Fruit fly (Drosophila melanogaster) Kc167 (cell line): Measurements from ENCODE around the gene CG12589.

Source experiments
- Sin3A ChIP-seq: fragments of >200 bp; optimal IDR thresholded peaks from 2 replicates; lab custom pipeline; 2018; ENCODE audit warnings: missing external identifiers
- h ChIP-seq: fragments of >200 bp; optimal IDR thresholded peaks from 3 replicates; lab custom pipeline; 2018; ENCODE audit warnings: missing external identifiers
- insv ChIP-seq: fragments of >200 bp; optimal IDR thresholded peaks from 3 replicates; lab custom pipeline; 2018; ENCODE audit warnings: missing external identifiers
- psq ChIP-seq: fragments of >200 bp; optimal IDR thresholded peaks from 2 replicates; lab custom pipeline; 2017; ENCODE audit warnings: missing external identifiers
- ttk ChIP-seq: sonication (Bioruptor generic); optimal IDR thresholded peaks from 2 replicates; lab custom pipeline; 2017; ENCODE audit warnings: missing external identifiers

- TF ChIP-seq Sin3A (lab: Kevin White, UChicago) (no peak), h (lab: Kevin White, UChicago) (no peak), psq (lab: Kevin White, UChicago) (no peak), insv (lab: Kevin White, UChicago) (no peak), ttk (no peak)
Observed at dm6 chr3R:5102407-5102806, 36.4 kb downstream of the CG12589 start.
